Fruit fly (Drosophila melanogaster) whole organism, wandering third instar larva: ENCODE results near the gene Tango6.

Source experiments
- HLH106 ChIP-seq: fragments of 200-800 bp; optimal IDR thresholded peaks from 3 replicates; lab custom pipeline; 2019; ENCODE audit warnings: missing biosample characterization, mild to moderate bottlenecking, missing genetic modification characterization, moderate library complexity
- Hr78 ChIP-seq: fragments of >200 bp; optimal IDR thresholded peaks from 2 replicates; lab custom pipeline; 2017; ENCODE audit warnings: missing biosample characterization, missing genetic modification characterization

DNA sequence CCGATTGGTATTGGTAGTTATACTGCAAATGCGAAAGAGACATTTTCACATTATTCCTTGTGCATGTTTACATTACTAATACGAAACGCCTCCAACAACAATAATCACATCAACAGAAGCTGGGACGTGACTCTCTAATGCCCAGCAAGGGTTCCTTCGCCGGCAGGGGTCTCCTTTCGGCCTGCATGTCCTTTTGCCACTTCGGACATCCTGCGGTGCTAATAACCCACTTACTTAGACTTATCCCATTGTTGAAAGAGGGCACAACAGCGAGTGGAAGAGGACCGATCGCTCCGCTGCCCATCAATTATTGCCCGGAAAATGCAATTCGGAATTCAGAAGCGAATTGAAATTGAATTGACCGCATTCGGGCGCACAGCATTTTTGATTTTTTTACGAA is 42.9 kb upstream of the Tango6 start:
- TF ChIP-seq HLH106 (tag; lab: Kevin White, UChicago) (no peak), Hr78 (GFP tag; lab: Kevin White, UChicago) (no peak)
